Fruit fly (Drosophila melanogaster) whole organism, wandering third instar larva: ENCODE measurements around the gene RagA-B.

Experiments
- Dif ChIP-seq: fragments of 200-275, 200-300 bp; sonication (Bioruptor generic); optimal IDR thresholded peaks from 2 replicates; lab custom pipeline; 2018; ENCODE audit warnings: missing biosample characterization, missing genetic modification characterization; ENCODE audit not compliant: partially characterized antibody
- dl ChIP-seq, 2 experiments: fragments of 175-275, 200-275 bp in 1 of 2; fragments of 200-275 bp in 1 of 2; sonication (Bioruptor generic); optimal IDR thresholded peaks; lab custom pipeline; 2018; ENCODE audit warnings: mild to moderate bottlenecking in 2 of 2, missing biosample characterization in 2 of 2, missing genetic modification characterization in 2 of 2, moderate library complexity in 2 of 2; ENCODE audit not compliant: partially characterized antibody in 2 of 2, insufficient read depth in 1 of 2
- dsf ChIP-seq: sonication (Bioruptor generic); optimal IDR thresholded peaks from 2 replicates; lab custom pipeline; 2016; ENCODE audit warnings: missing biosample characterization, missing genetic modification characterization, borderline replicate concordance
- fru ChIP-seq: fragments of 200-800 bp; sonication (Bioruptor generic); optimal IDR thresholded peaks from 3 replicates; lab custom pipeline; 2016; ENCODE audit warnings: missing biosample characterization, mild to moderate bottlenecking, missing genetic modification characterization
- lola ChIP-seq: fragments of >200 bp; optimal IDR thresholded peaks from 2 replicates; lab custom pipeline; 2017; ENCODE audit warnings: missing biosample characterization, missing genetic modification characterization
- pan ChIP-seq: fragments of >200 bp; optimal IDR thresholded peaks from 2 replicates; lab custom pipeline; 2017
- tai ChIP-seq: sonication (Bioruptor generic); optimal IDR thresholded peaks from 2 replicates; lab custom pipeline; 2016; ENCODE audit warnings: missing biosample characterization, missing genetic modification characterization
- usp ChIP-seq: fragments of >200 bp; optimal IDR thresholded peaks from 2 replicates; lab custom pipeline; 2017; ENCODE audit warnings: missing biosample characterization, missing genetic modification characterization

DNA sequence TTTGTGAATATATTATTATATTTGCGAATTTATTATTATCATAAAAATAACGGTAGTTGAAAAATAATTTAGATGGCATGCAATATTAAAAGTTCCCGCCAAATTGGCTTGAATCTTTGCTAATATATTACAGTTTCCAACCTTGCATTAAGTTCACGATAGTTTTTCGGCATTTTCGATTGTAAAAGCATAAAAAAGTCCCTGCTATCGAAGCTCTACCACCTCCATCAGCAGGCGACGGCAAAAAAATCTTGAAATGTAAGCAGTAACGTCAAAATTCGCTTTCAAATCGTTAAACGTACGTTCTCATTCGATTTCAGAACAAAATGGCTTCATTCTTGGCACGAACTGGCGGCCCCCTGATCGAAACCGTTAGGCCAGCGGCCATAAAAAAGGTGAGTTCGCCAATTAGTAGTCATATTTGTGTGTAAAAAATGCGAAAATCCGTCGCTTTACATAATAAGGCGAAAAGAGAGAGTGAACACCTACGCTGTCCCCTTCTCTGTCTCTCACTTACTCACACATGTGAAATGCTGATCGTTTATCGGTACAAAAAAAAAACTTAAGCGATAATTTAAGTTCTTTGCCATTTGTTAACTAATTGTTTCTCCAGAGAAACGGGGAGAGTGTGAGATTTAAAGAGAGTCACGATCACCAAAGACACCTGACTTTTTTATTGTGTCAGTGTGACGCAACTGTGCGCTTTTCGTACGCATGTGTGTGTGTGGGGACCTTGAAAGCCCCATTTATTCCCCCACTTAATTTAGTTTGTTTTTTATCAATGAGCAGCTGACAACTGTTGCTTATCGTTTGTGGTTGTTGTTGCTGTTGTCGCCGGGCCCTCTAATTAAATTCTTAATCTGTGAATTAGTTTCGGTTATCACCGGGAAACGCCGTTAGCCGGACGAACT lies 45.4 kb downstream of the RagA-B start, which contains the start of gene ScsbetaA:
- no peak for TF ChIP-seq fru (GFP tag; lab: Kevin White, UChicago)
- no peak for TF ChIP-seq dsf (GFP tag; lab: Kevin White, UChicago)
- no peak for TF ChIP-seq lola
- peak; percentile 32 for TF ChIP-seq tai (GFP tag; lab: Kevin White, UChicago)
- no peak for TF ChIP-seq usp (GFP tag; lab: Kevin White, UChicago)
- TF ChIP-seq Dif (GFP tag; lab: Kevin White, UChicago) = no peak
- no peak for TF ChIP-seq pan (lab: Kevin White, UChicago)
- TF ChIP-seq dl (GFP tag; optimal IDR thresholded peaks at IDR 0.05; lab: Kevin White, UChicago; ENCODE audit: insufficient read depth in 1 of 2, partially characterized antibody in 2 of 2) = no peak
